Worm (Caenorhabditis elegans): ENCODE measurements around the gene srh-187.

DNA sequence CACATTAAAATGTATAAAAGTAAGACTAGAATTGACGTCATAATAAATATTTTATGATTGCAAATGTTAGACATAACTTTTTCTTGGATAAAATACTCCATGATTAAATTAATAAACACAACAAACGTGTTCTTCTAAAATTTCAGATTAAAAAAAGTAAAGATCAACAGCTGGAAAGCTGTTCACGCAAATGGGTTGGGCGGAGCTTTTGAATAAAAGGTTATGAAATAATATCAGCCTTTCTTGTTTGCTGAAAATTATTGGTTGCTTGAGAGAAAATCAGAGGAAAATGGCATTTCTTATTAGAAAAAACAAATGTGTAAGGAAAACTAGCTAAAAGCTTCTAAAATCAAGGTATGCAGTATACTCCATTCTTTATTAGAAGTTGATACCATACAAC is 48.0 kb upstream of the srh-187 start, which contains the start of gene C02H6.3:
- TF ChIP-seq W03F9.2 (tag; optimal IDR thresholded peaks at IDR 0.05) (no peak), him-1 (tag; optimal IDR thresholded peaks at IDR 0.05) (no peak), dao-5 (tag; optimal IDR thresholded peaks at IDR 0.05) (no peak)
